Fruit fly (Drosophila melanogaster): ENCODE data around the gene bdwf.
A peak's percentile ranks its signal among the peaks of the same experiment; 100 is the strongest.

Gene bdwf

DNA sequence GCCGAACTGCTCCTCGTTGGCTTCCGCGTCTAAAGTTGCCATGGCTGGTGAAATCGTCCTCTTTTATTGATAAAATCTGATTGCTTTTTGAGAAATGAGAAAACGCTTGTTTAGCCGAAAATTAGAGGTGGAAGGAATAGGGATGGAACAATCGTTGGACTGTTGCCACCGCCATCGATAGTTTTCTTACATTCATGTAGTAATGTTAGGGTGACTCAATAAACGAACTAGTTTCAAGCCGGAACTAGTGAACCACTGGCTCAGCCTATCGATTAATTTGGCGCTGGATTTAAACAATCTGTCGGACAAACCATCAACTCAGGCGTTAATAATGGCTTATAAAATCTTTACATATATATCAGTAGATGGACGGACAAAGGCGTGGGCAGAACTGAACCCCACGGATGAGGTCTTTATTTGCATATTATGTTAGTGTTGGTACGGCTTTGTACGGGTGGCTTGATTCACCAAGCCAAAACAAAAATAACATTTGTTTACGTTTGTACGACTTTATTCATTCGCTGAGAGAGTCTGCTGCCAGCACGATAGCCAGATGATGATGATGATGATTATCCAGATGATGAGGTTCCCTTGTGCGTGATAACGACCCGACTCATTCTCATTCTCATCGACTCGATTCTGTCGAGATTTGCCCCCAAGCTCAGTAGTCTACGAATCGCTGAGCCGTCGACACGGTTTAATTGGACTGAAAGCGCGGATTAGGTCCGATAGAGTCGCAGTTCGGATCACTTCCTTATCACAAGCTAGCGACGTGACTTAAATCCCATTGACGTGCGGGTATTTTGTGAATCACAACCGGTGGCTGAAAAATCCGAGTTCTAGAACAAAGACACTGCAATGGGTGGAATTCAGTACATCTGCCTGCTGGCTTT lies 40.5 kb downstream of the bdwf start, which contains the start of the genes Sf3a1 and Irc (continued):
- no peak for TF ChIP-seq sqz (GFP tag; optimal IDR thresholded peaks at IDR 0.05)
- TF ChIP-seq CG32772 (GFP tag; IDR thresholded peaks at IDR 0.05), result no peak
- TF ChIP-seq sens-2 (GFP tag; IDR thresholded peaks at IDR 0.05), result no peak
- TF ChIP-seq Dip2 (GFP tag; IDR thresholded peaks at IDR 0.05), result no peak
- no peak for TF ChIP-seq Hand (GFP tag; optimal IDR thresholded peaks at IDR 0.05)
- TF ChIP-seq H2.0 (GFP tag; IDR thresholded peaks at IDR 0.05), result no peak
- no peak for TF ChIP-seq toy (GFP tag; IDR thresholded peaks at IDR 0.05)
- TF ChIP-seq CG7556 (GFP tag; optimal IDR thresholded peaks at IDR 0.05), result no peak
- TF ChIP-seq Tbp (GFP tag; optimal IDR thresholded peaks at IDR 0.05), result no peak
- no peak for TF ChIP-seq HHEX (GFP tag; optimal IDR thresholded peaks at IDR 0.05)
- no peak for TF ChIP-seq CG10654 (GFP tag; optimal IDR thresholded peaks at IDR 0.05)
- TF ChIP-seq CG4360 (GFP tag; IDR thresholded peaks at IDR 0.05), result no peak
- TF ChIP-seq so (GFP tag; IDR thresholded peaks at IDR 0.05), result no peak
- no peak for TF ChIP-seq bsh (GFP tag; optimal IDR thresholded peaks at IDR 0.05)
- TF ChIP-seq Sox100B (GFP tag; optimal IDR thresholded peaks at IDR 0.05), result no peak
- TF ChIP-seq pzg (GFP tag; optimal IDR thresholded peaks at IDR 0.05), result peak; percentile 95
- TF ChIP-seq CG9437 (GFP tag; optimal IDR thresholded peaks at IDR 0.05), result no peak
- TF ChIP-seq CG12942 (GFP tag; optimal IDR thresholded peaks at IDR 0.05), result no peak
- peak; percentile 94 for TF ChIP-seq tna (GFP tag; IDR thresholded peaks at IDR 0.05; ENCODE audit: partially characterized antibody)
- TF ChIP-seq CG10321 (GFP tag; IDR thresholded peaks at IDR 0.05), result no peak
- no peak for TF ChIP-seq CG7271 (tag; optimal IDR thresholded peaks at IDR 0.05)
- TF ChIP-seq Ptx1 (GFP tag; IDR thresholded peaks at IDR 0.05), result no peak
- peak; percentile 2 for TF ChIP-seq CG9609 (GFP tag; optimal IDR thresholded peaks at IDR 0.05)
- TF ChIP-seq sob (GFP tag; IDR thresholded peaks at IDR 0.05), result peak; percentile 39; the same call in 1 of the 2 replicates
- TF ChIP-seq Atf-2 (GFP tag; optimal IDR thresholded peaks at IDR 0.05), result no peak
- no peak for TF ChIP-seq exex (tag; optimal IDR thresholded peaks at IDR 0.05)
- no peak for TF ChIP-seq CG15073 (GFP tag; optimal IDR thresholded peaks at IDR 0.05)
- no peak for TF ChIP-seq Fer3 (tag; optimal IDR thresholded peaks at IDR 0.05)
- no peak for TF ChIP-seq abd-A (tag; optimal IDR thresholded peaks at IDR 0.05)
- TF ChIP-seq Sry-δ (GFP tag; optimal IDR thresholded peaks at IDR 0.05), result peak; percentile 100
- no peak for TF ChIP-seq crol (GFP tag; IDR thresholded peaks at IDR 0.05)
- TF ChIP-seq CG6765 (GFP tag; optimal IDR thresholded peaks at IDR 0.05), result no peak
- no peak for TF ChIP-seq Six4 (GFP tag; optimal IDR thresholded peaks at IDR 0.05)
- TF ChIP-seq CG17385 (GFP tag; optimal IDR thresholded peaks at IDR 0.05), result no peak
- no peak for TF ChIP-seq Nf-YB (GFP tag; optimal IDR thresholded peaks at IDR 0.05)
- peak; percentile 96 for TF ChIP-seq BEAF-32 (GFP tag; optimal IDR thresholded peaks at IDR 0.05)
- TF ChIP-seq CG15514 (GFP tag; optimal IDR thresholded peaks at IDR 0.05), result peak; percentile 100
- TF ChIP-seq nau (GFP tag; optimal IDR thresholded peaks at IDR 0.05), result no peak
- TF ChIP-seq Hr78 (GFP tag; optimal IDR thresholded peaks at IDR 0.05), result peak in 1 of 2 experiments; percentile 20
- no peak for TF ChIP-seq CG7839 (tag; optimal IDR thresholded peaks at IDR 0.05)
- TF ChIP-seq maf-S (GFP tag; optimal IDR thresholded peaks at IDR 0.05), result peak; percentile 1
- TF ChIP-seq sim (GFP tag; IDR thresholded peaks at IDR 0.05), result no peak
- no peak for TF ChIP-seq Hr3 (GFP tag; optimal IDR thresholded peaks at IDR 0.05)
- TF ChIP-seq ara (GFP tag; IDR thresholded peaks at IDR 0.05), result no peak
- TF ChIP-seq org-1 (GFP tag; optimal IDR thresholded peaks at IDR 0.05), result no peak
- TF ChIP-seq CG11504 (tag; optimal IDR thresholded peaks at IDR 0.05), result no peak
- TF ChIP-seq sens (GFP tag), result peak; percentile 89
- no peak for TF ChIP-seq insv (GFP tag; optimal IDR thresholded peaks at IDR 0.05)
- TF ChIP-seq crp (GFP tag; optimal IDR thresholded peaks at IDR 0.05), result no peak
